Fruit fly (Drosophila melanogaster) whole organism, embryonic: Measurements from ENCODE around the gene DhpD.

Source experiments
- BEAF-32 ChIP-seq: fragments of 200-800 bp; sonication (Bioruptor generic); optimal IDR thresholded peaks from 3 replicates; lab custom pipeline; 2017; ENCODE audit warnings: missing biosample characterization, missing genetic modification characterization, mild to moderate bottlenecking, moderate library complexity, missing genetic modification reagents
- CG10274 ChIP-seq: fragments of 200-800 bp; sonication (Bioruptor generic); optimal IDR thresholded peaks from 3 replicates; lab custom pipeline; 2017; ENCODE audit warnings: missing biosample characterization, mild to moderate bottlenecking, missing genetic modification characterization
- CG10321 ChIP-seq: fragments of 200-800 bp; sonication (Bioruptor generic); IDR thresholded peaks from 2 replicates; pipeline ENCODE4 v1.3.6; 2022; ENCODE audit warnings: missing biosample characterization, missing genetic modification characterization
- CG10431 ChIP-seq: fragments of 200-800 bp; sonication (Bioruptor generic); optimal IDR thresholded peaks from 3 replicates; lab custom pipeline; 2018; ENCODE audit warnings: missing biosample characterization, mild to moderate bottlenecking, missing genetic modification characterization
- CG10462 ChIP-seq: fragments of 200-800 bp; sonication (Bioruptor generic); optimal IDR thresholded peaks from 2 replicates; lab custom pipeline; 2016; ENCODE audit warnings: missing biosample characterization, missing genetic modification characterization
- CG10565 ChIP-seq: fragments of 200-800 bp; sonication (Bioruptor generic); optimal IDR thresholded peaks from 3 replicates; lab custom pipeline; 2016; ENCODE audit warnings: missing biosample characterization, mild to moderate bottlenecking, missing genetic modification characterization
- CG11456 ChIP-seq: fragments of 200-800 bp; sonication (Bioruptor generic); IDR thresholded peaks from 3 replicates; pipeline ENCODE4 v1.3.6; 2022; ENCODE audit warnings: missing biosample characterization, missing genetic modification characterization
- CG11696 ChIP-seq: fragments of 200-800 bp; sonication (Bioruptor generic); IDR thresholded peaks from 2 replicates; pipeline ENCODE4 v1.3.6; 2022; ENCODE audit warnings: missing biosample characterization, missing genetic modification characterization
- CG12071 ChIP-seq: fragments of 200-800 bp; sonication (Bioruptor generic); optimal IDR thresholded peaks from 3 replicates; lab custom pipeline; 2018; ENCODE audit warnings: missing biosample characterization, mild to moderate bottlenecking, missing genetic modification characterization
- CG15269 ChIP-seq: fragments of 200-800 bp; sonication (Bioruptor generic); optimal IDR thresholded peaks from 2 replicates; lab custom pipeline; 2018; ENCODE audit warnings: missing biosample characterization, mild to moderate bottlenecking, missing genetic modification characterization, moderate library complexity
- CG16779 ChIP-seq: fragments of 200-800 bp; sonication (Bioruptor generic); IDR thresholded peaks from 2 replicates; pipeline ENCODE4 v1.3.6; 2022; ENCODE audit warnings: missing biosample characterization, missing genetic modification characterization
- CG17568 ChIP-seq: fragments of 200-800 bp; sonication (Bioruptor generic); optimal IDR thresholded peaks from 2 replicates; lab custom pipeline; 2018; ENCODE audit warnings: missing biosample characterization, mild to moderate bottlenecking, missing genetic modification characterization, moderate library complexity
- CG17829 ChIP-seq: fragments of 200-800 bp; optimal IDR thresholded peaks from 2 replicates; lab custom pipeline; 2019; ENCODE audit warnings: missing biosample characterization, mild to moderate bottlenecking, missing genetic modification characterization, moderate library complexity
- CG18599 ChIP-seq: fragments of 200-800 bp; sonication (Bioruptor generic); optimal IDR thresholded peaks from 3 replicates; lab custom pipeline; 2017; ENCODE audit warnings: missing biosample characterization, missing genetic modification characterization, mild to moderate bottlenecking, moderate library complexity, missing genetic modification reagents
- CG18764 ChIP-seq: fragments of 200-800 bp; sonication (Bioruptor generic); optimal IDR thresholded peaks from 3 replicates; lab custom pipeline; 2016; ENCODE audit warnings: missing biosample characterization, missing genetic modification characterization
- CG31388 ChIP-seq: fragments of 200-800 bp; sonication (Bioruptor generic); optimal IDR thresholded peaks from 2 replicates; lab custom pipeline; 2016; ENCODE audit warnings: missing biosample characterization, missing genetic modification characterization
- CG3838 ChIP-seq: fragments of 200-800 bp; sonication (Bioruptor generic); optimal IDR thresholded peaks from 3 replicates; lab custom pipeline; 2016; ENCODE audit warnings: missing biosample characterization, missing genetic modification characterization
- CG3995 ChIP-seq: fragments of 200-800 bp; sonication (Bioruptor generic); optimal IDR thresholded peaks from 3 replicates; lab custom pipeline; 2016; ENCODE audit warnings: missing biosample characterization, missing genetic modification characterization
- CG4282 ChIP-seq: fragments of 200-800 bp; sonication (Bioruptor generic); optimal IDR thresholded peaks from 2 replicates; lab custom pipeline; 2016; ENCODE audit warnings: missing biosample characterization, missing genetic modification characterization
- CG4820 ChIP-seq: fragments of 200-800 bp; sonication (Bioruptor generic); optimal IDR thresholded peaks from 3 replicates; lab custom pipeline; 2016; ENCODE audit warnings: missing biosample characterization, missing genetic modification characterization
- CG4854 ChIP-seq: fragments of 200-800 bp; sonication (Bioruptor generic); optimal IDR thresholded peaks from 2 replicates; lab custom pipeline; 2016; ENCODE audit warnings: missing biosample characterization, missing genetic modification characterization, inconsistent platforms
- CG6175 ChIP-seq: fragments of 200-800 bp; sonication (Bioruptor generic); IDR thresholded peaks from 3 replicates; pipeline ENCODE4 v1.3.6; 2022; ENCODE audit warnings: missing biosample characterization, missing genetic modification characterization
- CG7271 ChIP-seq: fragments of 200-800 bp; sonication (Bioruptor generic); optimal IDR thresholded peaks from 2 replicates; lab custom pipeline; 2018; ENCODE audit warnings: missing biosample characterization, mild to moderate bottlenecking, missing genetic modification characterization, moderate library complexity
- CG7963 ChIP-seq: fragments of 200-800 bp; sonication (Bioruptor generic); IDR thresholded peaks from 3 replicates; pipeline ENCODE4 v1.3.6; 2022; ENCODE audit warnings: missing biosample characterization, missing genetic modification characterization; ENCODE audit not compliant: partially characterized antibody
- CG8089 ChIP-seq: fragments of 200-800 bp; sonication (Bioruptor generic); optimal IDR thresholded peaks from 3 replicates; lab custom pipeline; 2016; ENCODE audit warnings: missing biosample characterization, missing genetic modification characterization
- CG8281 ChIP-seq: fragments of 200-800 bp; sonication (Bioruptor generic); optimal IDR thresholded peaks from 2 replicates; lab custom pipeline; 2018; ENCODE audit warnings: missing biosample characterization, mild to moderate bottlenecking, missing genetic modification characterization, moderate library complexity
- CG8765 ChIP-seq: fragments of 200-800 bp; sonication (Bioruptor generic); IDR thresholded peaks from 2 replicates; pipeline ENCODE4 v1.3.6; 2022; ENCODE audit warnings: missing biosample characterization, missing genetic modification characterization
- Camta ChIP-seq: fragments of 200-800 bp; sonication (Bioruptor generic); optimal IDR thresholded peaks from 2 replicates; lab custom pipeline; 2016; ENCODE audit warnings: missing biosample characterization, missing genetic modification characterization
- D19A ChIP-seq: fragments of 200-800 bp; optimal IDR thresholded peaks from 3 replicates; lab custom pipeline; 2019; ENCODE audit warnings: missing biosample characterization, mild to moderate bottlenecking, missing genetic modification characterization, moderate library complexity
- Dek ChIP-seq: fragments of 200-800 bp; sonication (Bioruptor generic); optimal IDR thresholded peaks from 3 replicates; lab custom pipeline; 2019; ENCODE audit warnings: missing biosample characterization, mild to moderate bottlenecking, missing genetic modification characterization, moderate library complexity
- E2f2 ChIP-seq: fragments of 200-800 bp; sonication (Bioruptor generic); IDR thresholded peaks from 2 replicates; pipeline ENCODE4 v1.3.6; 2022; ENCODE audit warnings: missing biosample characterization, missing genetic modification characterization
- Hey ChIP-seq: fragments of 200-800 bp; sonication (Bioruptor generic); optimal IDR thresholded peaks from 3 replicates; lab custom pipeline; 2018; ENCODE audit warnings: missing biosample characterization, mild to moderate bottlenecking, missing genetic modification characterization
- Hr3 ChIP-seq: fragments of 200-800 bp; sonication (Bioruptor generic); optimal IDR thresholded peaks from 3 replicates; lab custom pipeline; 2016; ENCODE audit warnings: missing biosample characterization, missing genetic modification characterization
- Med ChIP-seq: fragments of 200-800 bp; sonication (Bioruptor generic); peaks from one replicate; lab custom pipeline; 2016; ENCODE audit warnings: missing biosample characterization, missing genetic modification characterization, mild to moderate bottlenecking, inconsistent platforms, moderate library complexity
- Oli ChIP-seq: fragments of 200-800 bp; sonication (Bioruptor generic); optimal IDR thresholded peaks from 2 replicates; lab custom pipeline; 2018; ENCODE audit warnings: missing biosample characterization, mild to moderate bottlenecking, missing genetic modification characterization, moderate library complexity
- Six4 ChIP-seq: fragments of 200-800 bp; sonication (Bioruptor generic); optimal IDR thresholded peaks from 2 replicates; lab custom pipeline; 2016; ENCODE audit warnings: missing biosample characterization, missing genetic modification characterization
- aop ChIP-seq: fragments of 200-800 bp; sonication (Bioruptor generic); IDR thresholded peaks from 2 replicates; pipeline ENCODE4 v1.3.6; 2022; ENCODE audit warnings: missing biosample characterization, missing genetic modification characterization
- ase ChIP-seq: fragments of 200-800 bp; sonication (Bioruptor generic); IDR thresholded peaks from 3 replicates; pipeline ENCODE4 v1.3.6; 2022; ENCODE audit warnings: missing biosample characterization, missing genetic modification characterization
- da ChIP-seq: fragments of 200-800 bp; sonication (Bioruptor generic); optimal IDR thresholded peaks from 2 replicates; lab custom pipeline; 2016; ENCODE audit warnings: missing biosample characterization, missing genetic modification characterization
- dm ChIP-seq: fragments of 200-800 bp; sonication (Bioruptor generic); optimal IDR thresholded peaks from 3 replicates; lab custom pipeline; 2016; ENCODE audit warnings: missing biosample characterization, missing genetic modification characterization
- dpn ChIP-seq, 2 experiments: fragments of 200-800 bp; sonication (Bioruptor generic); optimal IDR thresholded peaks; 3 replicates each; lab custom pipeline; 2016; ENCODE audit warnings: missing biosample characterization in 2 of 2, missing genetic modification characterization in 2 of 2
- gce ChIP-seq: fragments of 200-800 bp; sonication (Bioruptor generic); IDR thresholded peaks from 3 replicates; pipeline ENCODE4 v1.3.6; 2022; ENCODE audit warnings: missing biosample characterization, missing genetic modification characterization
- hkb ChIP-seq, 2 experiments: fragments of 200-800 bp in 1 of 2; fragments of >200 bp in 1 of 2; sonication (Bioruptor generic) in 1 of 2; IDR thresholded peaks in 1 of 2; optimal IDR thresholded peaks in 1 of 2; 2 replicates each; pipeline versions ENCODE4 v1.3.6 to Lab custom; 2017 to 2022; ENCODE audit warnings: missing biosample characterization in 1 of 2, missing genetic modification characterization in 1 of 2
- ken ChIP-seq: fragments of 200-800 bp; sonication (Bioruptor generic); IDR thresholded peaks from 3 replicates; pipeline ENCODE4 v1.3.6; 2022; ENCODE audit warnings: missing biosample characterization, missing genetic modification characterization
- nom ChIP-seq: fragments of 200-800 bp; sonication (Bioruptor generic); optimal IDR thresholded peaks from 2 replicates; lab custom pipeline; 2017; ENCODE audit warnings: missing biosample characterization, missing genetic modification characterization, mild to moderate bottlenecking, moderate library complexity, missing genetic modification reagents
- pros ChIP-seq: fragments of 200-800 bp; sonication (Bioruptor generic); optimal IDR thresholded peaks from 3 replicates; lab custom pipeline; 2019; ENCODE audit warnings: missing biosample characterization, mild to moderate bottlenecking, missing genetic modification characterization, moderate library complexity
- ro ChIP-seq: fragments of 200-800 bp; sonication (Bioruptor generic); IDR thresholded peaks from 2 replicates; pipeline ENCODE4 v1.3.6; 2022; ENCODE audit warnings: missing biosample characterization, missing genetic modification characterization
- sqz ChIP-seq: fragments of 200-800 bp; sonication (Bioruptor generic); optimal IDR thresholded peaks from 3 replicates; lab custom pipeline; 2018; ENCODE audit warnings: missing biosample characterization, mild to moderate bottlenecking, missing genetic modification characterization
- tap ChIP-seq: fragments of 200-800 bp; optimal IDR thresholded peaks from 3 replicates; lab custom pipeline; 2019; ENCODE audit warnings: missing biosample characterization, mild to moderate bottlenecking, missing genetic modification characterization, moderate library complexity
- vfl ChIP-seq: fragments of 200-800 bp; sonication (Bioruptor generic); optimal IDR thresholded peaks from 2 replicates; lab custom pipeline; 2016; ENCODE audit warnings: missing biosample characterization, missing genetic modification characterization
- zfh2 ChIP-seq: fragments of 200-800 bp; sonication (Bioruptor generic); optimal IDR thresholded peaks from 2 replicates; lab custom pipeline; 2016; ENCODE audit warnings: missing biosample characterization, missing genetic modification characterization

The DhpD gene

DNA sequence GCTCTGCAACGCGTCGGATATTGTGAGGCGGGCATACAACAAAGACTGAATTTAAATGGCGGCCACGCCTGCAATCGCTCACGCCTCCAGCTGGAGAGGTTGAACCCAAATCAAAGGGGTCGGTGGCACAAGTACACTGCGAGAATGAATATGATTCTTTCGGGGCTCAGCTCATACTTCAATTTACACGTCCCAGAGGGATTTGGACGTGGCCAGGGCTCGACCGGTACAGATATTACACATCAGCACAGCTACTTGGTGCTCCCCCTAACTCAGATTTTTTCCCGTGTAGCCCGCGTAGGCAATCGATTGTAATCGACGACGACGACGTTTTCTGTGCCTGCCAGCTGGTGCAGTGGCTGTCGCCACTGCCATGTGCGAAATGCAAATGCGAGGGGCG, 15.0 kb downstream of the DhpD start (continued):
- TF ChIP-seq CG16779 (GFP tag; lab: Robert Waterston, UW): 0 out of 2 replicates have a peak, but pooled peaks have one; percentile 51
- peak; percentile 89 for TF ChIP-seq CG11456
- TF ChIP-seq ase: peak; percentile 87
- peak; percentile 60 for TF ChIP-seq Camta (GFP tag; lab: Kevin White, UChicago)
- peak; percentile 61 for TF ChIP-seq CG11696
- TF ChIP-seq CG10274 (GFP tag; lab: Kevin White, UChicago): peak; percentile 37
- peak; percentile 58 to 86 for TF ChIP-seq dpn (GFP tag; optimal IDR thresholded peaks at IDR 0.05; lab: Kevin White, UChicago)
- peak; percentile 80 for TF ChIP-seq CG4820 (GFP tag; lab: Kevin White, UChicago)
- TF ChIP-seq hkb (optimal IDR thresholded peaks at IDR 0.05; lab: Kevin White, UChicago): no peak
- TF ChIP-seq hkb (GFP tag; IDR thresholded peaks at IDR 0.05; lab: Robert Waterston, UW): peak; percentile 92
- TF ChIP-seq CG10321 (GFP tag; lab: Robert Waterston, UW): peak; percentile 66
- TF ChIP-seq pros: no peak
- no peak for TF ChIP-seq CG17568 (GFP tag; lab: Kevin White, UChicago)
- TF ChIP-seq tap (tag; lab: Kevin White, UChicago): peak; percentile 75
- TF ChIP-seq Six4: peak; percentile 64
- TF ChIP-seq CG10431 (GFP tag; lab: Kevin White, UChicago): no peak
- peak; percentile 70 for TF ChIP-seq Hr3
- peak; percentile 12 for TF ChIP-seq zfh2 (GFP tag; lab: Kevin White, UChicago)
- peak; percentile 79 for TF ChIP-seq Oli (tag; lab: Kevin White, UChicago)
- TF ChIP-seq Dek (tag; lab: Kevin White, UChicago): peak; percentile 44
- TF ChIP-seq D19A (tag; lab: Kevin White, UChicago): peak; percentile 57
- TF ChIP-seq Hey: peak; percentile 16
- TF ChIP-seq CG8281 (tag; lab: Kevin White, UChicago): peak; percentile 36
- TF ChIP-seq da: no peak
- TF ChIP-seq CG8765 (GFP tag; lab: Robert Waterston, UW): peak; percentile 16; the same call in 1 of the 2 replicates
- peak; percentile 83 for TF ChIP-seq CG6175 (GFP tag; lab: Robert Waterston, UW)
- peak; percentile 76 for TF ChIP-seq CG12071 (GFP tag; lab: Kevin White, UChicago)
- peak; percentile 98 for TF ChIP-seq Med
- no peak for TF ChIP-seq CG7271 (tag; lab: Kevin White, UChicago)
- peak; percentile 60 for TF ChIP-seq CG18764 (GFP tag; lab: Kevin White, UChicago)
- TF ChIP-seq BEAF-32 (GFP tag; lab: Kevin White, UChicago): no peak
- peak; percentile 8 for TF ChIP-seq sqz (GFP tag; lab: Kevin White, UChicago)
- TF ChIP-seq nom (GFP tag; lab: Kevin White, UChicago): peak; percentile 79
- TF ChIP-seq CG3838 (GFP tag; lab: Kevin White, UChicago): no peak
- TF ChIP-seq gce (GFP tag; lab: Robert Waterston, UW): peak; percentile 89
- TF ChIP-seq CG8089 (GFP tag; lab: Kevin White, UChicago): peak; percentile 77
- peak; percentile 85 for TF ChIP-seq ken (GFP tag; lab: Robert Waterston, UW)
- peak; percentile 40 for TF ChIP-seq CG31388 (GFP tag; lab: Kevin White, UChicago)
- TF ChIP-seq CG4854: peak; percentile 8
- TF ChIP-seq CG18599 (GFP tag; lab: Kevin White, UChicago): peak; percentile 80
- TF ChIP-seq CG10565 (GFP tag; lab: Kevin White, UChicago): no peak
- peak; percentile 73 for TF ChIP-seq CG17829 (tag; lab: Kevin White, UChicago)
- peak; percentile 79 for TF ChIP-seq ro (GFP tag; lab: Robert Waterston, UW)
- TF ChIP-seq E2f2 (GFP tag; lab: Robert Waterston, UW): peak; percentile 52
- TF ChIP-seq dm: peak; percentile 62
- TF ChIP-seq CG3995 (GFP tag; lab: Kevin White, UChicago): no peak
- no peak for TF ChIP-seq CG4282
- TF ChIP-seq CG7963 (GFP tag; lab: Robert Waterston, UW): no peak
- TF ChIP-seq CG15269 (tag; lab: Kevin White, UChicago): peak; percentile 84
- no peak for TF ChIP-seq vfl (GFP tag; lab: Kevin White, UChicago)
- peak; percentile 8 for TF ChIP-seq CG10462 (GFP tag; lab: Kevin White, UChicago)
- peak; percentile 74; the same call in 1 of the 2 replicates for TF ChIP-seq aop (GFP tag; lab: Robert Waterston, UW)
